Fruit fly (Drosophila melanogaster): ENCODE data around the gene GMF.
A peak's percentile ranks its signal among the peaks of the same experiment; 100 is the strongest.

The GMF gene

dm6 chr2L:16315027-16315426 lies 12.3 kb upstream of the GMF start (continued):
- TF ChIP-seq CG3407 (GFP tag; optimal IDR thresholded peaks at IDR 0.05), result no peak
- TF ChIP-seq CG6654 (GFP tag; optimal IDR thresholded peaks at IDR 0.05), result no peak
- TF ChIP-seq sc (optimal IDR thresholded peaks at IDR 0.05), result no peak
- TF ChIP-seq sc (GFP tag; optimal IDR thresholded peaks at IDR 0.05), result no peak
- no peak for TF ChIP-seq B-H1 (GFP tag; IDR thresholded peaks at IDR 0.05)
- TF ChIP-seq H2.0 (GFP tag; IDR thresholded peaks at IDR 0.05), result no peak
- no peak for TF ChIP-seq zfh1 (GFP tag; IDR thresholded peaks at IDR 0.05)
- peak; percentile 77 for TF ChIP-seq mirr (GFP tag; optimal IDR thresholded peaks at IDR 0.05)
- no peak for TF ChIP-seq fd3F (GFP tag; optimal IDR thresholded peaks at IDR 0.05)
- no peak for TF ChIP-seq CG4820 (GFP tag; optimal IDR thresholded peaks at IDR 0.05)
- TF ChIP-seq Max (GFP tag; optimal IDR thresholded peaks at IDR 0.05), result no peak
- TF ChIP-seq Six4 (GFP tag; optimal IDR thresholded peaks at IDR 0.05), result no peak
- no peak for TF ChIP-seq twi (tag; optimal IDR thresholded peaks at IDR 0.05)
- no peak for TF ChIP-seq CG12236 (GFP tag; optimal IDR thresholded peaks at IDR 0.05)
- TF ChIP-seq Kr (GFP tag; optimal IDR thresholded peaks at IDR 0.05), result no peak
- TF ChIP-seq bbx (GFP tag; IDR thresholded peaks at IDR 0.05; ENCODE audit: partially characterized antibody), result no peak
- no peak for TF ChIP-seq Spps (tag; optimal IDR thresholded peaks at IDR 0.05)
- TF ChIP-seq CG4730 (GFP tag; IDR thresholded peaks at IDR 0.05), result no peak
- TF ChIP-seq Fer3 (tag; optimal IDR thresholded peaks at IDR 0.05), result peak; percentile 20
- TF ChIP-seq CG7271 (tag; optimal IDR thresholded peaks at IDR 0.05), result no peak
- no peak for TF ChIP-seq CG1603 (tag; optimal IDR thresholded peaks at IDR 0.05)
- no peak for TF ChIP-seq scrt (GFP tag; optimal IDR thresholded peaks at IDR 0.05)
- TF ChIP-seq vnd (GFP tag; IDR thresholded peaks at IDR 0.05; ENCODE audit: partially characterized antibody), result no peak
- no peak for TF ChIP-seq unpg (GFP tag; optimal IDR thresholded peaks at IDR 0.05)
- TF ChIP-seq CG2199 (GFP tag; IDR thresholded peaks at IDR 0.05), result peak; percentile 67; the same call in 1 of the 3 replicates
- TF ChIP-seq CG10274 (GFP tag; optimal IDR thresholded peaks at IDR 0.05), result no peak
- TF ChIP-seq oc (tag; optimal IDR thresholded peaks at IDR 0.05), result peak; percentile 16
- TF ChIP-seq CG9932 (GFP tag; IDR thresholded peaks at IDR 0.05), result no peak
- TF ChIP-seq CG1024 (GFP tag; IDR thresholded peaks at IDR 0.05), result no peak
- no peak for TF ChIP-seq CG17328 (GFP tag; IDR thresholded peaks at IDR 0.05)
- TF ChIP-seq CG10267 (tag; optimal IDR thresholded peaks at IDR 0.05), result no peak
- TF ChIP-seq dysf (GFP tag; IDR thresholded peaks at IDR 0.05), result no peak
- peak; percentile 43 for TF ChIP-seq CG6854 (GFP tag; optimal IDR thresholded peaks at IDR 0.05)
- TF ChIP-seq sqz (GFP tag; optimal IDR thresholded peaks at IDR 0.05), result peak; percentile 65
- no peak for TF ChIP-seq CG11560 (tag; IDR thresholded peaks at IDR 0.05)
- TF ChIP-seq E2f1 (GFP tag; IDR thresholded peaks at IDR 0.05), result no peak
- no peak for TF ChIP-seq CG12391 (tag; optimal IDR thresholded peaks at IDR 0.05)
- no peak for TF ChIP-seq repo (GFP tag; optimal IDR thresholded peaks at IDR 0.05)
- TF ChIP-seq lab (GFP tag; optimal IDR thresholded peaks at IDR 0.05), result peak; percentile 61
- no peak for TF ChIP-seq HHEX (GFP tag; optimal IDR thresholded peaks at IDR 0.05)
- no peak for TF ChIP-seq Stat92E (GFP tag; optimal IDR thresholded peaks at IDR 0.05)
- TF ChIP-seq vfl (GFP tag; optimal IDR thresholded peaks at IDR 0.05), result no peak
- no peak for TF ChIP-seq CG17829 (tag; optimal IDR thresholded peaks at IDR 0.05)
- TF ChIP-seq dmrt99B (tag; optimal IDR thresholded peaks at IDR 0.05), result no peak
- TF ChIP-seq C15 (GFP tag; IDR thresholded peaks at IDR 0.05), result no peak
- no peak for TF ChIP-seq Side (GFP tag; optimal IDR thresholded peaks at IDR 0.05)
- no peak for TF ChIP-seq stwl (tag; optimal IDR thresholded peaks at IDR 0.05)
- TF ChIP-seq Chrac-16 (GFP tag; optimal IDR thresholded peaks at IDR 0.05), result no peak
- no peak for TF ChIP-seq D19A (tag; optimal IDR thresholded peaks at IDR 0.05)
- peak; percentile 65 for TF ChIP-seq CrebB (tag; optimal IDR thresholded peaks at IDR 0.05)
- no peak for TF ChIP-seq Xbp1 (GFP tag; optimal IDR thresholded peaks at IDR 0.05)
- TF ChIP-seq Hr39 (optimal IDR thresholded peaks at IDR 0.05), result no peak

Measured in whole organism, embryonic.